Fruit fly (Drosophila melanogaster) S2 (cell line): ENCODE data around the gene CG32500.

Experiments used
- CG8478 ChIP-seq: fragments of >200 bp; optimal IDR thresholded peaks from 2 replicates; lab custom pipeline; 2018
- CTCF ChIP-seq, 2 experiments: fragments of >200 bp; optimal IDR thresholded peaks; 2 replicates each; lab custom pipeline; 2018

- no peak for TF ChIP-seq CG8478 (lab: Kevin White, UChicago)
- TF ChIP-seq CTCF (optimal IDR thresholded peaks at IDR 0.05; lab: Kevin White, UChicago): no peak
Measured at dm6 chrX:21591990-21592389, 31.6 kb downstream of the CG32500 start.
